Worm (Caenorhabditis elegans) whole organism, L4/young adult: ENCODE measurements around the gene ZK380.4.

ENCODE experiments used
- W03F9.2 ChIP-seq: fragments of 150-350 bp; optimal IDR thresholded peaks from 2 replicates; lab custom pipeline; 2014; ENCODE audit warnings: missing biosample characterization, missing genetic modification characterization
- dao-5 ChIP-seq: sonication (generic microtip); optimal IDR thresholded peaks from 2 replicates; lab custom pipeline; 2016; ENCODE audit warnings: missing genotype, missing genetic modification characterization, moderate library complexity, missing compliant biosample characterization
- him-1 ChIP-seq: sonication (generic microtip); optimal IDR thresholded peaks from 2 replicates; lab custom pipeline; 2016; ENCODE audit warnings: missing genotype, missing genetic modification reagents, missing genetic modification characterization, missing compliant biosample characterization

ZK380.4 gene

ce11 chrX:1654146-1654545 is 2.4 kb upstream of the ZK380.4 start, which contains the start of gene ZK380.6:
ZK380.6 (plus strand) TSS chrX:1654446.
- TF ChIP-seq him-1 (tag; lab: Kevin White, UChicago) (no peak), W03F9.2 (tag; lab: Kevin White, UChicago) (no peak), dao-5 (tag; lab: Kevin White, UChicago) (no peak)

ce11 chrX:1643442-1644096 is 8.2 kb downstream of the ZK380.4 start:
- no peak for TF ChIP-seq dao-5 (tag; lab: Kevin White, UChicago)
- no peak for TF ChIP-seq him-1 (tag; lab: Kevin White, UChicago)
- no peak for TF ChIP-seq W03F9.2 (tag; lab: Kevin White, UChicago)

ce11 chrX:1630881-1631516 is 20.8 kb downstream of the ZK380.4 start, which contains the start of gene ZK380.2:
ZK380.2 (plus strand) TSS chrX:1631466.
- TF ChIP-seq W03F9.2 (tag; lab: Kevin White, UChicago): no peak
- TF ChIP-seq him-1 (tag; lab: Kevin White, UChicago): no peak
- no peak for TF ChIP-seq dao-5 (tag; lab: Kevin White, UChicago)

ce11 chrX:1629746-1630145 is 22.0 kb downstream of the ZK380.4 start:
- TF ChIP-seq dao-5 (tag; lab: Kevin White, UChicago): no peak
- TF ChIP-seq W03F9.2 (tag; lab: Kevin White, UChicago): no peak
- no peak for TF ChIP-seq him-1 (tag; lab: Kevin White, UChicago)

ce11 chrX:1627837-1628236 is 24.0 kb downstream of the ZK380.4 start, which contains the start of gene fbxb-58:
fbxb-58 (plus strand) TSS chrX:1628137.
- no peak for TF ChIP-seq dao-5 (tag; lab: Kevin White, UChicago)
- TF ChIP-seq him-1 (tag; lab: Kevin White, UChicago): no peak
- no peak for TF ChIP-seq W03F9.2 (tag; lab: Kevin White, UChicago)

ce11 chrX:1627013-1627412 is 24.8 kb downstream of the ZK380.4 start:
- peak; percentile 98 for TF ChIP-seq him-1 (tag; lab: Kevin White, UChicago)
- peak; percentile 49 for TF ChIP-seq dao-5 (tag; lab: Kevin White, UChicago)
- TF ChIP-seq W03F9.2 (tag; lab: Kevin White, UChicago): peak; percentile 97

- TF ChIP-seq W03F9.2 (tag; lab: Kevin White, UChicago) (no peak), dao-5 (tag; lab: Kevin White, UChicago) (no peak), him-1 (tag; lab: Kevin White, UChicago) (no peak)
Measured at ce11 chrX:1623048-1623447, 28.7 kb downstream of the ZK380.4 start.

- no peak for TF ChIP-seq W03F9.2 (tag; lab: Kevin White, UChicago)
- no peak for TF ChIP-seq dao-5 (tag; lab: Kevin White, UChicago)
- no peak for TF ChIP-seq him-1 (tag; lab: Kevin White, UChicago)
Measured at ce11 chrX:1620678-1621449, 30.9 kb downstream of the ZK380.4 start, which contains the start of gene H11E01.2. H11E01.2 (plus strand) TSS chrX:1621057.

- TF ChIP-seq W03F9.2 (tag; lab: Kevin White, UChicago): no peak
- no peak for TF ChIP-seq him-1 (tag; lab: Kevin White, UChicago)
- no peak for TF ChIP-seq dao-5 (tag; lab: Kevin White, UChicago)
Measured at ce11 chrX:1613860-1614259, 37.9 kb downstream of the ZK380.4 start.

- TF ChIP-seq dao-5 (tag; lab: Kevin White, UChicago) (no peak), him-1 (tag; lab: Kevin White, UChicago) (no peak), W03F9.2 (tag; lab: Kevin White, UChicago) (no peak)
Measured at ce11 chrX:1612948-1613347, 38.8 kb downstream of the ZK380.4 start.

ce11 chrX:1604606-1605005 is 47.2 kb downstream of the ZK380.4 start, which contains the start of gene H11E01.3:
H11E01.3 (plus strand) TSS chrX:1604906.
- TF ChIP-seq W03F9.2 (tag; lab: Kevin White, UChicago) (no peak), him-1 (tag; lab: Kevin White, UChicago) (no peak), dao-5 (tag; lab: Kevin White, UChicago) (no peak)

- TF ChIP-seq him-1 (tag; lab: Kevin White, UChicago) (no peak), dao-5 (tag; lab: Kevin White, UChicago) (no peak), W03F9.2 (tag; lab: Kevin White, UChicago) (no peak)
Measured at ce11 chrX:1603709-1604108, 48.1 kb downstream of the ZK380.4 start.

ce11 chrX:1603027-1603426 is 48.8 kb downstream of the ZK380.4 start:
- TF ChIP-seq him-1 (tag; lab: Kevin White, UChicago) (no peak), dao-5 (tag; lab: Kevin White, UChicago) (no peak), W03F9.2 (tag; lab: Kevin White, UChicago) (no peak)
